Worm (Caenorhabditis elegans) whole organism, mixed stage, embryonic: Measurements from ENCODE around the gene ndus-8.

Experiments
- bed-3 ChIP-seq: fragments of 200-800 bp; sonication (Bioruptor generic); optimal IDR thresholded peaks from 3 replicates; lab custom pipeline; 2018; ENCODE audit warnings: mild to moderate bottlenecking, missing genetic modification characterization, moderate library complexity, missing compliant biosample characterization
- lin-13 ChIP-seq: fragments of 150-350 bp; optimal IDR thresholded peaks from 2 replicates; lab custom pipeline; 2014; ENCODE audit warnings: missing biosample characterization, missing genetic modification characterization
- nhr-237 ChIP-seq: fragments of 150-350 bp; optimal IDR thresholded peaks from 2 replicates; lab custom pipeline; 2014; ENCODE audit warnings: missing biosample characterization, missing genetic modification characterization
- pha-4 ChIP-seq: fragments of 150-350 bp; optimal IDR thresholded peaks from 2 replicates; lab custom pipeline; 2018; ENCODE audit warnings: missing biosample characterization, missing genetic modification reagents, missing genetic modification characterization
- zip-8 ChIP-seq: fragments of 150-350 bp; optimal IDR thresholded peaks from 2 replicates; lab custom pipeline; 2014; ENCODE audit warnings: missing biosample characterization, missing genetic modification characterization

- TF ChIP-seq pha-4 (tag; lab: Kevin White, UChicago) (no peak), lin-13 (tag; lab: Kevin White, UChicago) (no peak), nhr-237 (tag; lab: Kevin White, UChicago) (no peak), bed-3 (no peak), zip-8 (tag; lab: Kevin White, UChicago) (no peak)
Measured at ce11 chrIII:7247740-7248139, 13.7 kb upstream of the ndus-8 start, which contains the start of gene zmp-6.
